Fruit fly (Drosophila melanogaster) whole organism, embryonic: Measurements from ENCODE around the gene SelT.
A peak's percentile ranks its signal among the peaks of the same experiment; 100 is the strongest.

Experiments
- Ada2b ChIP-seq: fragments of 200-800 bp; sonication (Bioruptor generic); IDR thresholded peaks from 2 replicates; pipeline ENCODE4 v1.3.6; 2022; ENCODE audit warnings: missing biosample characterization, missing genetic modification characterization
- Aef1 ChIP-seq: fragments of 200-800 bp; sonication (Bioruptor generic); IDR thresholded peaks from 3 replicates; pipeline ENCODE4 v1.3.6; 2022; ENCODE audit warnings: missing biosample characterization, missing genetic modification characterization
- Bdp1 ChIP-seq: fragments of 200-800 bp; sonication (Bioruptor generic); optimal IDR thresholded peaks from 3 replicates; lab custom pipeline; 2016; ENCODE audit warnings: missing biosample characterization, missing genetic modification characterization
- CG10431 ChIP-seq: fragments of 200-800 bp; sonication (Bioruptor generic); optimal IDR thresholded peaks from 3 replicates; lab custom pipeline; 2018; ENCODE audit warnings: missing biosample characterization, mild to moderate bottlenecking, missing genetic modification characterization
- CG10543 ChIP-seq: fragments of 200-800 bp; sonication (Bioruptor generic); optimal IDR thresholded peaks from 3 replicates; lab custom pipeline; 2017; ENCODE audit warnings: missing biosample characterization, mild to moderate bottlenecking, missing genetic modification characterization, moderate library complexity
- CG10979 ChIP-seq: fragments of 200-800 bp; sonication (Bioruptor generic); optimal IDR thresholded peaks from 2 replicates; lab custom pipeline; 2018; ENCODE audit warnings: missing biosample characterization, mild to moderate bottlenecking, missing genetic modification characterization, moderate library complexity
- CG12769 ChIP-seq: fragments of 200-800 bp; sonication (Bioruptor generic); optimal IDR thresholded peaks from 2 replicates; lab custom pipeline; 2019; ENCODE audit warnings: missing biosample characterization, mild to moderate bottlenecking, missing genetic modification characterization, moderate library complexity
- CG14667 ChIP-seq: fragments of 200-800 bp; sonication (Bioruptor generic); IDR thresholded peaks from 2 replicates; pipeline ENCODE4 v1.3.6; 2022; ENCODE audit warnings: missing biosample characterization, missing genetic modification characterization
- CG16779 ChIP-seq: fragments of 200-800 bp; sonication (Bioruptor generic); IDR thresholded peaks from 2 replicates; pipeline ENCODE4 v1.3.6; 2022; ENCODE audit warnings: missing biosample characterization, missing genetic modification characterization
- CG16815 ChIP-seq: fragments of 200-800 bp; sonication (Bioruptor generic); optimal IDR thresholded peaks from 3 replicates; lab custom pipeline; 2017; ENCODE audit warnings: missing biosample characterization, mild to moderate bottlenecking, missing genetic modification characterization
- CG17328 ChIP-seq: fragments of 200-800 bp; sonication (Bioruptor generic); IDR thresholded peaks from 2 replicates; pipeline ENCODE4 v1.3.6; 2022; ENCODE audit warnings: missing biosample characterization, missing genetic modification characterization
- CG17568 ChIP-seq: fragments of 200-800 bp; sonication (Bioruptor generic); optimal IDR thresholded peaks from 2 replicates; lab custom pipeline; 2018; ENCODE audit warnings: missing biosample characterization, mild to moderate bottlenecking, missing genetic modification characterization, moderate library complexity
- CG17912 ChIP-seq: fragments of 200-800 bp; sonication (Bioruptor generic); optimal IDR thresholded peaks from 2 replicates; lab custom pipeline; 2018; ENCODE audit warnings: missing biosample characterization, mild to moderate bottlenecking, missing genetic modification characterization
- CG2199 ChIP-seq: fragments of 200-800 bp; sonication (Bioruptor generic); IDR thresholded peaks from 3 replicates; pipeline ENCODE4 v1.3.6; 2022; ENCODE audit warnings: missing biosample characterization, missing genetic modification characterization
- CG32772 ChIP-seq: fragments of 200-800 bp; sonication (Bioruptor generic); IDR thresholded peaks from 2 replicates; pipeline ENCODE4 v1.3.6; 2022; ENCODE audit warnings: missing biosample characterization, missing genetic modification characterization
- CG4360 ChIP-seq: fragments of 200-800 bp; sonication (Bioruptor generic); IDR thresholded peaks from 2 replicates; pipeline ENCODE4 v1.3.6; 2022; ENCODE audit warnings: missing biosample characterization, missing genetic modification characterization
- CG6765 ChIP-seq: fragments of 200-800 bp; sonication (Bioruptor generic); optimal IDR thresholded peaks from 3 replicates; lab custom pipeline; 2017; ENCODE audit warnings: missing biosample characterization, mild to moderate bottlenecking, missing genetic modification characterization
- CG7556 ChIP-seq: fragments of 200-800 bp; sonication (Bioruptor generic); optimal IDR thresholded peaks from 2 replicates; lab custom pipeline; 2017; ENCODE audit warnings: missing biosample characterization, mild to moderate bottlenecking, missing genetic modification characterization
- CG8478 ChIP-seq: fragments of >200 bp; optimal IDR thresholded peaks from 2 replicates; lab custom pipeline; 2018
- CG8944 ChIP-seq: fragments of 200-800 bp; sonication (Bioruptor generic); optimal IDR thresholded peaks from 3 replicates; lab custom pipeline; 2016; ENCODE audit warnings: missing biosample characterization, missing genetic modification characterization
- CG9876 ChIP-seq: fragments of 200-800 bp; sonication (Bioruptor generic); optimal IDR thresholded peaks from 2 replicates; lab custom pipeline; 2016; ENCODE audit warnings: missing biosample characterization, missing genetic modification characterization
- ERR ChIP-seq: fragments of 200-800 bp; sonication (Bioruptor generic); optimal IDR thresholded peaks from 2 replicates; lab custom pipeline; 2016; ENCODE audit warnings: missing biosample characterization, missing genetic modification characterization
- Fer2 ChIP-seq: fragments of 200-800 bp; sonication (Bioruptor generic); optimal IDR thresholded peaks from 2 replicates; lab custom pipeline; 2018; ENCODE audit warnings: missing biosample characterization, mild to moderate bottlenecking, missing genetic modification characterization, moderate library complexity
- H2.0 ChIP-seq: fragments of 200-800 bp; sonication (Bioruptor generic); IDR thresholded peaks from 2 replicates; pipeline ENCODE4 v1.3.6; 2022; ENCODE audit warnings: missing biosample characterization, missing genetic modification characterization
- HLH3B ChIP-seq: fragments of 200-800 bp; sonication (Bioruptor generic); IDR thresholded peaks from 2 replicates; pipeline ENCODE4 v1.3.6; 2022; ENCODE audit warnings: missing biosample characterization, missing genetic modification characterization
- HLH4C ChIP-seq: fragments of 200-800 bp; sonication (Bioruptor generic); IDR thresholded peaks from 3 replicates; pipeline ENCODE4 v1.3.6; 2022; ENCODE audit warnings: missing biosample characterization, missing genetic modification characterization; ENCODE audit not compliant: partially characterized antibody
- HLH54F ChIP-seq: fragments of 200-800 bp; sonication (Bioruptor generic); optimal IDR thresholded peaks from 3 replicates; lab custom pipeline; 2016; ENCODE audit warnings: missing biosample characterization, missing genetic modification characterization
- HmgD ChIP-seq: fragments of 200-800 bp; sonication (Bioruptor generic); optimal IDR thresholded peaks from 3 replicates; lab custom pipeline; 2016; ENCODE audit warnings: missing biosample characterization, missing genetic modification characterization
- HmgZ ChIP-seq: fragments of 200-800 bp; sonication (Bioruptor generic); optimal IDR thresholded peaks from 2 replicates; lab custom pipeline; 2018; ENCODE audit warnings: missing biosample characterization, mild to moderate bottlenecking, missing genetic modification characterization
- Jarid2 ChIP-seq: fragments of 200-800 bp; sonication (Bioruptor generic); optimal IDR thresholded peaks from 3 replicates; lab custom pipeline; 2017; ENCODE audit warnings: mild to moderate bottlenecking, missing biosample characterization, missing genetic modification reagents, missing genetic modification characterization
- Mrtf ChIP-seq: fragments of 200-800 bp; sonication (Bioruptor generic); IDR thresholded peaks from 3 replicates; pipeline ENCODE4 v1.3.6; 2022; ENCODE audit warnings: missing biosample characterization, missing genetic modification characterization
- Myb ChIP-seq: fragments of 200-800 bp; sonication (Bioruptor generic); optimal IDR thresholded peaks from 2 replicates; lab custom pipeline; 2016; ENCODE audit warnings: missing biosample characterization, missing genetic modification characterization
- Nf-YA ChIP-seq: fragments of 200-800 bp; sonication (Bioruptor generic); IDR thresholded peaks from 2 replicates; pipeline ENCODE4 v1.3.6; 2022; ENCODE audit warnings: missing biosample characterization, missing genetic modification characterization
- Sox100B ChIP-seq: fragments of 200-800 bp; sonication (Bioruptor generic); optimal IDR thresholded peaks from 3 replicates; lab custom pipeline; 2018; ENCODE audit warnings: missing biosample characterization, mild to moderate bottlenecking, missing genetic modification characterization
- YL-1 ChIP-seq: fragments of 200-800 bp; sonication (Bioruptor generic); optimal IDR thresholded peaks from 3 replicates; lab custom pipeline; 2017; ENCODE audit warnings: missing biosample characterization, mild to moderate bottlenecking, missing genetic modification characterization
- amos ChIP-seq: fragments of 200-800 bp; sonication (Bioruptor generic); IDR thresholded peaks from 2 replicates; pipeline ENCODE4 v1.3.6; 2022; ENCODE audit warnings: missing biosample characterization, missing genetic modification characterization; ENCODE audit not compliant: partially characterized antibody
- bigmax ChIP-seq: fragments of 200-800 bp; sonication (Bioruptor generic); optimal IDR thresholded peaks from 2 replicates; lab custom pipeline; 2018; ENCODE audit warnings: missing biosample characterization, mild to moderate bottlenecking, missing genetic modification characterization
- dati ChIP-seq: fragments of 200-800 bp; sonication (Bioruptor generic); IDR thresholded peaks from 2 replicates; pipeline ENCODE4 v1.3.6; 2022; ENCODE audit warnings: missing biosample characterization, missing genetic modification characterization
- gfzf ChIP-seq: fragments of 200-800 bp; sonication (Bioruptor generic); optimal IDR thresholded peaks from 2 replicates; lab custom pipeline; 2016; ENCODE audit warnings: missing biosample characterization, mild to moderate bottlenecking, missing genetic modification characterization, moderate library complexity
- grn ChIP-seq: fragments of 200-800 bp; sonication (Bioruptor generic); optimal IDR thresholded peaks from 3 replicates; lab custom pipeline; 2017; ENCODE audit warnings: missing biosample characterization, missing genetic modification characterization
- gsb-n ChIP-seq: fragments of 200-800 bp; sonication (Bioruptor generic); optimal IDR thresholded peaks from 3 replicates; lab custom pipeline; 2018; ENCODE audit warnings: missing biosample characterization, mild to moderate bottlenecking, missing genetic modification characterization
- kay ChIP-seq: fragments of 200-800 bp; sonication (Bioruptor generic); optimal IDR thresholded peaks from 2 replicates; lab custom pipeline; 2016; ENCODE audit warnings: missing biosample characterization, missing genetic modification characterization
- lola ChIP-seq, 3 experiments: fragments of >200 bp in 2 of 3; fragments of 200-800 bp in 1 of 3; sonication (Bioruptor generic) in 1 of 3; optimal IDR thresholded peaks; 2 replicates each; lab custom pipeline; 2017 to 2019; ENCODE audit warnings: missing biosample characterization in 3 of 3, missing genetic modification characterization in 3 of 3, mild to moderate bottlenecking in 1 of 3, moderate library complexity in 1 of 3
- luna ChIP-seq: fragments of 200-800 bp; sonication (Bioruptor generic); optimal IDR thresholded peaks from 2 replicates; lab custom pipeline; 2016; ENCODE audit warnings: missing biosample characterization, missing genetic modification characterization
- pita ChIP-seq: fragments of 200-800 bp; sonication (Bioruptor generic); optimal IDR thresholded peaks from 2 replicates; lab custom pipeline; 2017; ENCODE audit warnings: missing biosample characterization, mild to moderate bottlenecking, missing genetic modification characterization
- pros ChIP-seq: fragments of 200-800 bp; sonication (Bioruptor generic); optimal IDR thresholded peaks from 3 replicates; lab custom pipeline; 2019; ENCODE audit warnings: missing biosample characterization, mild to moderate bottlenecking, missing genetic modification characterization, moderate library complexity
- repo ChIP-seq: fragments of 200-800 bp; sonication (Bioruptor generic); optimal IDR thresholded peaks from 2 replicates; lab custom pipeline; 2016; ENCODE audit warnings: missing biosample characterization, missing genetic modification characterization
- sim ChIP-seq: fragments of 200-800 bp; sonication (Bioruptor generic); IDR thresholded peaks from 2 replicates; pipeline ENCODE4 v1.3.6; 2022; ENCODE audit warnings: missing biosample characterization, missing genetic modification characterization
- sqz ChIP-seq: fragments of 200-800 bp; sonication (Bioruptor generic); optimal IDR thresholded peaks from 3 replicates; lab custom pipeline; 2018; ENCODE audit warnings: missing biosample characterization, mild to moderate bottlenecking, missing genetic modification characterization
- vfl ChIP-seq: fragments of 200-800 bp; sonication (Bioruptor generic); optimal IDR thresholded peaks from 2 replicates; lab custom pipeline; 2016; ENCODE audit warnings: missing biosample characterization, missing genetic modification characterization
- zf30C ChIP-seq: fragments of 200-800 bp; sonication (Bioruptor generic); optimal IDR thresholded peaks from 3 replicates; lab custom pipeline; 2018; ENCODE audit warnings: missing biosample characterization, mild to moderate bottlenecking, missing genetic modification characterization

The SelT gene

DNA sequence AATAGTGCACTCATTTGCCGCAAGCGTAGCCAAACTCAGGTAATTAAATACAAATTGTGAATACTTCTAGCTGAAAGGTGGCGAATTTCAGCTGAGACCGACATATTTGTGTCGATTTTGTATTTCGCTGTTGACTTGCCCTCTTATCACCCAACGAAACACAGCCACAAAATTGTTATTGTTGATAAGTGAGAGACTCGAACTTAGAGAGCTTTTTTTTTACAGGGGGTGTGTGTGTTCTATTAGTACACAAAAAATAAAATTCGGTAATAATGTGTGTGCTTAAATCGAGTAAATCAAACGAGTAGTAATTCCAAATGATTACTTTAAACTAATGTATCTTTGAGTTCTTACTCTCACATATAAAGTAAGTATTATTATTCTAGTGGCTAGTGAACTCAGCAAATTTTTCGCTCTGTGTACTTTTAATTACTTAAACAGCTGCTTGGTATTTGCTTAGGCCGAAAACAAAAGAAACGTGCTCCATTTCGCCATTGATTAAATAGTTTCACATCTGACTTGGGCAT lies 50.3 kb downstream of the SelT start (continued):
- TF ChIP-seq CG12769 (tag; lab: Kevin White, UChicago), result peak; percentile 61
- TF ChIP-seq Aef1, result 0 out of 3 replicates have a peak, but pooled peaks have one; percentile 46
- no peak for TF ChIP-seq YL-1 (GFP tag; lab: Kevin White, UChicago)
- peak; percentile 73 for TF ChIP-seq CG10543 (GFP tag; lab: Kevin White, UChicago)
- no peak for TF ChIP-seq dati (GFP tag; lab: Robert Waterston, UW)
- TF ChIP-seq lola (GFP tag; optimal IDR thresholded peaks at IDR 0.05; lab: Kevin White, UChicago), result peak in 1 of 3 experiments; percentile 52
- no peak for TF ChIP-seq CG8478 (lab: Kevin White, UChicago)
- peak; percentile 47 for TF ChIP-seq ERR
- TF ChIP-seq Mrtf, result peak; percentile 36; the same call in 2 of the 3 replicates
- TF ChIP-seq H2.0 (GFP tag; lab: Robert Waterston, UW), result peak; percentile 49; the same call in 1 of the 2 replicates
- peak; percentile 12 for TF ChIP-seq CG8944
- TF ChIP-seq HLH4C (GFP tag; lab: Robert Waterston, UW), result no peak
- TF ChIP-seq CG17328 (GFP tag; lab: Robert Waterston, UW), result peak; percentile 74
- peak; percentile 32 for TF ChIP-seq Bdp1 (GFP tag; lab: Kevin White, UChicago)
- peak; percentile 32 for TF ChIP-seq gsb-n (tag; lab: Kevin White, UChicago)
- TF ChIP-seq zf30C (GFP tag; lab: Kevin White, UChicago), result peak; percentile 70
- TF ChIP-seq HLH3B (GFP tag; lab: Robert Waterston, UW), result peak; percentile 82
- peak; percentile 74 for TF ChIP-seq CG6765
- peak; percentile 22 for TF ChIP-seq HLH54F (GFP tag; lab: Kevin White, UChicago)
- TF ChIP-seq CG4360 (GFP tag; lab: Robert Waterston, UW), result peak; percentile 33; the same call in 1 of the 2 replicates
- no peak for TF ChIP-seq CG10431 (GFP tag; lab: Kevin White, UChicago)
- no peak for TF ChIP-seq CG17912 (GFP tag; lab: Kevin White, UChicago)
- TF ChIP-seq pita (GFP tag; lab: Kevin White, UChicago), result no peak
- peak; percentile 67 for TF ChIP-seq HmgZ (tag; lab: Kevin White, UChicago)
- TF ChIP-seq kay, result peak; percentile 74
- TF ChIP-seq sim (GFP tag; lab: Robert Waterston, UW), result no peak
- peak; percentile 26 for TF ChIP-seq Fer2 (tag; lab: Kevin White, UChicago)
- TF ChIP-seq CG2199 (GFP tag; lab: Robert Waterston, UW), result no peak
- TF ChIP-seq CG14667 (GFP tag; lab: Robert Waterston, UW), result no peak
- TF ChIP-seq luna (GFP tag; lab: Kevin White, UChicago), result peak; percentile 34
- peak; percentile 66 for TF ChIP-seq CG10979 (tag; lab: Kevin White, UChicago)
- peak; percentile 63 for TF ChIP-seq Sox100B (GFP tag; lab: Kevin White, UChicago)
- peak; percentile 21 for TF ChIP-seq sqz (GFP tag; lab: Kevin White, UChicago)
- TF ChIP-seq Jarid2 (GFP tag; lab: Kevin White, UChicago), result peak; percentile 12
- no peak for TF ChIP-seq amos
- TF ChIP-seq CG16815 (GFP tag; lab: Kevin White, UChicago), result peak; percentile 1
- no peak for TF ChIP-seq bigmax (GFP tag; lab: Kevin White, UChicago)
- TF ChIP-seq Myb (GFP tag; lab: Kevin White, UChicago), result peak; percentile 44
- peak; percentile 15 for TF ChIP-seq repo (GFP tag; lab: Kevin White, UChicago)
- no peak for TF ChIP-seq CG32772 (GFP tag; lab: Robert Waterston, UW)
- no peak for TF ChIP-seq pros (GFP tag; lab: Kevin White, UChicago)
- TF ChIP-seq CG9876 (GFP tag; lab: Kevin White, UChicago), result no peak
- peak; percentile 26 for TF ChIP-seq HmgD
- TF ChIP-seq CG17568 (GFP tag; lab: Kevin White, UChicago), result peak; percentile 7
- TF ChIP-seq CG7556 (GFP tag; lab: Kevin White, UChicago), result peak; percentile 75
- TF ChIP-seq vfl, result no peak
- TF ChIP-seq CG16779 (GFP tag; lab: Robert Waterston, UW), result no peak
- peak; percentile 66 for TF ChIP-seq Ada2b (GFP tag; lab: Robert Waterston, UW)
- TF ChIP-seq gfzf (GFP tag; lab: Kevin White, UChicago), result no peak
- no peak for TF ChIP-seq Nf-YA (GFP tag; lab: Robert Waterston, UW)
- TF ChIP-seq grn (GFP tag; lab: Kevin White, UChicago), result peak; percentile 24
